Fruit fly (Drosophila melanogaster): ENCODE data around the gene nocte.
A peak's percentile ranks its signal among the peaks of the same experiment; 100 is the strongest.

The nocte gene

DNA sequence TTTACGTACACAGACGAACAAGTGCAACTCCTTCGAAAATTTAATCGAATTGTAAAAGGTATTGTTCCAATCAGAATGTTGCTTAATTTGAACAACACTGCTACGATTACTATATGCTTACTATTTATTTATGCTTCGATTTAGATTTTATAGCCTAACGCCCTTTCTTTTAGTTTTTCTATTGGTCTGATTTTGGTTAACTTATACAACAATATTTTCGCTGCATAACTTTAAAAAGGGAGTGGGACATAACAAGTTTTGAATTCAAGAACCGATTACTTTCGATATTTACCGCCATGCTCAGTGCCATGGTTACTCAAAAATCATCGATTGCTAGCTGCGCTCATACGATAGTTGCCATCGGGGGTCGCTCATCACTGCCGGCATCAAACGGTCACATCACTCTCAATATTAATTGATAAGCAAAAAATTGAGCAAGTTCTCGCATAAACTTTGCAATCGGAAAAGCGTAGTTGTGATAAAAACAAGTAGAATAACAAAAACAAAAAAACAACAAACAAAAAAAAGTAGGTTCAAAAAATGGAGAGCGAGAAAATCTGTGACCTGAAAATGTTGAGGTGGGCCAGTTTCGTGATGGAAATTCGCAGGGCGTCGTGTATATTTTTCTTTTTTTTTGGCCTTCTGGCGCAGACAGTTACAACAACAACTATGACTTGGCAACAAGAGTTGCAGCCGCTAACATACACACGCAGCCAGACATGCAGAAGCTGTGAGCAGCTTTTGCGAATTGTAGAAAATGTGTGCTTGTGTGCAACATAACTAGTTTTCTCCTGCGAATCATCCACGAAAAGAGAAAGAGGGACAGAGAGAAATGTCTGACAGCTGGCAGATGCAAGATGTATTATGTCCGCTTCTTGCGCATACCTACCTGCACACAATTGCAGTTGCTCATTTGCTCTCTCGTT is 4.2 kb upstream of the nocte start, which contains the start of the genes CG2887 and PPP4R2r (continued):
- TF ChIP-seq CG14710 (tag; optimal IDR thresholded peaks at IDR 0.05): peak; percentile 38
- peak; percentile 16 for TF ChIP-seq CG17829 (tag; optimal IDR thresholded peaks at IDR 0.05)
- peak; percentile 54 for TF ChIP-seq gfzf (GFP tag; optimal IDR thresholded peaks at IDR 0.05)
- no peak for TF ChIP-seq peb (GFP tag; IDR thresholded peaks at IDR 0.05)
- TF ChIP-seq MBD-R2 (GFP tag; IDR thresholded peaks at IDR 0.05): peak; percentile 69; the same call in 1 of the 2 replicates
- TF ChIP-seq Sry-δ (GFP tag; optimal IDR thresholded peaks at IDR 0.05): peak; percentile 96
- TF ChIP-seq CG13894 (tag; optimal IDR thresholded peaks at IDR 0.05): no peak
- TF ChIP-seq ham (GFP tag; IDR thresholded peaks at IDR 0.05): no peak

DNA sequence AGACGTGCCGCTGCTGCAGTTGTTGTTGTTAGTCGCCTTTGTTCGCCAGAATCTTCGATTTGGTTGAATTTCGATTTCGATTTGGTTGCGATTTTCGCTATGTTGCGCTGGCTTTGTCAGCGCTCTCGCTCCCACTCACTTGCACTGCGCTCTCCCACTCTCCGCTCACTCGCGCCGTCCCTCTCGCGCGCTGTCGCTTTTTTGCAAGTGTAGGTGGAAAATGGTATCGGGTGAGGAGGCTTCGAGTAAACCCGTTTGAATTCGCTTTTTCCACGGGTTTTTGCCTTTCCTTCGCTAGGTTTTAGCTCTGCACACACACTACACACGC is 298 bp downstream of the nocte start:
- TF ChIP-seq CG18599 (GFP tag; optimal IDR thresholded peaks at IDR 0.05) (no peak), Ets65A (GFP tag) (no peak), zen2 (GFP tag; IDR thresholded peaks at IDR 0.05; ENCODE audit: partially characterized antibody) (no peak), lbe (GFP tag; optimal IDR thresholded peaks at IDR 0.05) (no peak), CG6254 (GFP tag; optimal IDR thresholded peaks at IDR 0.05) (no peak), CG9797 (GFP tag; optimal IDR thresholded peaks at IDR 0.05) (no peak), CG12659 (GFP tag; optimal IDR thresholded peaks at IDR 0.05) (no peak), ci (GFP tag; IDR thresholded peaks at IDR 0.05) (no peak), br (optimal IDR thresholded peaks at IDR 0.05) (no peak), CG15073 (GFP tag; optimal IDR thresholded peaks at IDR 0.05) (no peak), CG8478 (optimal IDR thresholded peaks at IDR 0.05) (peak; percentile 77), sug (tag; optimal IDR thresholded peaks at IDR 0.05) (no peak), stwl (tag; optimal IDR thresholded peaks at IDR 0.05) (no peak), CG3847 (GFP tag; IDR thresholded peaks at IDR 0.05) (no peak), CG17912 (GFP tag; optimal IDR thresholded peaks at IDR 0.05) (no peak), CG14441 (GFP tag; IDR thresholded peaks at IDR 0.05) (no peak), Lpt (GFP tag; optimal IDR thresholded peaks at IDR 0.05) (no peak), D19B (GFP tag; optimal IDR thresholded peaks at IDR 0.05) (no peak), sqz (GFP tag; optimal IDR thresholded peaks at IDR 0.05) (peak; percentile 29), CG11398 (GFP tag; optimal IDR thresholded peaks at IDR 0.05) (no peak), CG4282 (GFP tag; optimal IDR thresholded peaks at IDR 0.05) (no peak), CG15479 (GFP tag; optimal IDR thresholded peaks at IDR 0.05) (peak; percentile 73), CG2678 (tag; optimal IDR thresholded peaks at IDR 0.05) (no peak), hkb (optimal IDR thresholded peaks at IDR 0.05) (no peak), hkb (GFP tag; IDR thresholded peaks at IDR 0.05) (no peak), CG3995 (GFP tag; optimal IDR thresholded peaks at IDR 0.05) (no peak), sima (GFP tag; optimal IDR thresholded peaks at IDR 0.05) (no peak), en (GFP tag; optimal IDR thresholded peaks at IDR 0.05) (no peak), CG7271 (tag; optimal IDR thresholded peaks at IDR 0.05) (no peak), Xrp1 (GFP tag; IDR thresholded peaks at IDR 0.05) (no peak), CG10267 (tag; optimal IDR thresholded peaks at IDR 0.05) (no peak), ap (GFP tag; IDR thresholded peaks at IDR 0.05) (no peak), CG17802 (tag; optimal IDR thresholded peaks at IDR 0.05) (no peak), gro (GFP tag; optimal IDR thresholded peaks at IDR 0.05) (no peak), Side (GFP tag; optimal IDR thresholded peaks at IDR 0.05) (no peak), CG12769 (tag; optimal IDR thresholded peaks at IDR 0.05) (no peak), CG4360 (GFP tag; IDR thresholded peaks at IDR 0.05) (peak; percentile 11; the same call in 1 of the 2 replicates), Ada2b (GFP tag; IDR thresholded peaks at IDR 0.05) (no peak), bsh (GFP tag; optimal IDR thresholded peaks at IDR 0.05) (no peak), Nf-YC (tag; optimal IDR thresholded peaks at IDR 0.05) (no peak), dysf (GFP tag; IDR thresholded peaks at IDR 0.05) (no peak), Blimp-1 (GFP tag; optimal IDR thresholded peaks at IDR 0.05) (no peak)
